Worm (Caenorhabditis elegans) whole organism, late embryonic: ENCODE results near the gene nlp-58.

ENCODE experiments used
- F13H6.1 ChIP-seq: sonication (generic microtip); optimal IDR thresholded peaks from 2 replicates; lab custom pipeline; 2016; ENCODE audit warnings: missing genetic modification characterization, missing compliant biosample characterization
- ahr-1 ChIP-seq: sonication (generic microtip); optimal IDR thresholded peaks from 2 replicates; lab custom pipeline; 2016; ENCODE audit warnings: missing genetic modification characterization, missing compliant biosample characterization
- ama-1 ChIP-seq: fragments of 150-350 bp; optimal IDR thresholded peaks from 2 replicates; lab custom pipeline; 2014
- ceh-9 ChIP-seq: sonication (generic microtip); optimal IDR thresholded peaks from 2 replicates; lab custom pipeline; 2016; ENCODE audit warnings: mild to moderate bottlenecking, missing genetic modification characterization, inconsistent platforms, missing compliant biosample characterization
- ets-4 ChIP-seq: sonication (generic microtip); optimal IDR thresholded peaks from 2 replicates; lab custom pipeline; 2016; ENCODE audit warnings: missing genetic modification characterization, missing compliant biosample characterization
- mec-3 ChIP-seq: sonication (generic microtip); optimal IDR thresholded peaks from 2 replicates; lab custom pipeline; 2016; ENCODE audit warnings: borderline replicate concordance, missing genetic modification characterization, missing compliant biosample characterization
- nfya-1 ChIP-seq: sonication (generic microtip); optimal IDR thresholded peaks from 2 replicates; lab custom pipeline; 2017; ENCODE audit warnings: missing genetic modification characterization, mild to moderate bottlenecking, missing compliant biosample characterization, antibody characterized with exemption, moderate library complexity
- tbx-2 ChIP-seq: sonication (generic microtip); optimal IDR thresholded peaks from 2 replicates; lab custom pipeline; 2016; ENCODE audit warnings: missing genetic modification characterization, missing compliant biosample characterization

ce11 chrV:9958231-9958630 is 9.5 kb upstream of the nlp-58 start, which contains the start of gene anmt-3:
- TF ChIP-seq ceh-9 (tag; lab: Kevin White, UChicago), result no peak
- TF ChIP-seq nfya-1 (tag; lab: Kevin White, UChicago), result no peak
- no peak for TF ChIP-seq mec-3
- no peak for TF ChIP-seq ama-1 (lab: Kevin White, UChicago)
- TF ChIP-seq ets-4 (tag; lab: Kevin White, UChicago), result no peak
- no peak for TF ChIP-seq ahr-1
- no peak for TF ChIP-seq F13H6.1 (tag; lab: Kevin White, UChicago)
- TF ChIP-seq tbx-2 (tag; lab: Kevin White, UChicago), result no peak
